Fruit fly (Drosophila melanogaster) whole organism, prepupa: ENCODE measurements around the gene CG3408.

ENCODE experiments used
- Blimp-1 ChIP-seq: fragments of 200-800 bp; sonication (Bioruptor generic); optimal IDR thresholded peaks from 3 replicates; lab custom pipeline; 2017; ENCODE audit warnings: missing biosample characterization, missing genetic modification characterization, mild to moderate bottlenecking, moderate library complexity, missing genetic modification reagents
- CG10631 ChIP-seq: fragments of 200-800 bp; sonication (Bioruptor generic); optimal IDR thresholded peaks from 2 replicates; lab custom pipeline; 2016; ENCODE audit warnings: missing biosample characterization, missing genetic modification characterization
- CG11294 ChIP-seq: fragments of 200-800 bp; sonication (Bioruptor generic); IDR thresholded peaks from 2 replicates; pipeline ENCODE4 v1.3.6; 2022; ENCODE audit warnings: missing biosample characterization, missing genetic modification characterization
- CG11762 ChIP-seq: fragments of 200-800 bp; sonication (Bioruptor generic); optimal IDR thresholded peaks from 3 replicates; lab custom pipeline; 2016; ENCODE audit warnings: missing biosample characterization, missing genetic modification characterization; ENCODE audit not compliant: insufficient read depth
- CG11902 ChIP-seq: fragments of 200-800 bp; sonication (Bioruptor generic); optimal IDR thresholded peaks from 3 replicates; lab custom pipeline; 2016; ENCODE audit warnings: missing biosample characterization, missing genetic modification characterization
- CG15336 ChIP-seq: fragments of 200-800 bp; sonication (Bioruptor generic); IDR thresholded peaks from 2 replicates; pipeline ENCODE4 v1.3.6; 2022; ENCODE audit warnings: missing biosample characterization, missing genetic modification characterization
- CG1621 ChIP-seq: fragments of 200-800 bp; sonication (Bioruptor generic); optimal IDR thresholded peaks from 3 replicates; lab custom pipeline; 2018; ENCODE audit warnings: missing biosample characterization, mild to moderate bottlenecking, missing genetic modification characterization
- CG16779 ChIP-seq: fragments of 200-800 bp; sonication (Bioruptor generic); optimal IDR thresholded peaks from 3 replicates; lab custom pipeline; 2017; ENCODE audit warnings: missing biosample characterization, mild to moderate bottlenecking, missing genetic modification characterization
- CG3032 ChIP-seq: fragments of 200-800 bp; optimal IDR thresholded peaks from 2 replicates; lab custom pipeline; 2019; ENCODE audit warnings: missing biosample characterization, mild to moderate bottlenecking, missing genetic modification characterization, moderate library complexity
- CG31627 ChIP-seq: fragments of 200-800 bp; sonication (Bioruptor generic); optimal IDR thresholded peaks from 3 replicates; lab custom pipeline; 2016; ENCODE audit warnings: missing biosample characterization, missing genetic modification characterization
- CG32006 ChIP-seq: fragments of 200-800 bp; sonication (Bioruptor generic); optimal IDR thresholded peaks from 3 replicates; lab custom pipeline; 2017; ENCODE audit warnings: missing biosample characterization, mild to moderate bottlenecking, missing genetic modification characterization
- CG3919 ChIP-seq: fragments of 200-800 bp; sonication (Bioruptor generic); optimal IDR thresholded peaks from 3 replicates; lab custom pipeline; 2016; ENCODE audit warnings: missing biosample characterization, missing genetic modification characterization
- CG4318 ChIP-seq: fragments of 200-800 bp; sonication (Bioruptor generic); optimal IDR thresholded peaks from 3 replicates; lab custom pipeline; 2017; ENCODE audit warnings: missing biosample characterization, mild to moderate bottlenecking, missing genetic modification characterization
- CG6163 ChIP-seq: fragments of 200-800 bp; sonication (Bioruptor generic); IDR thresholded peaks from 3 replicates; pipeline ENCODE4 v1.3.6; 2022; ENCODE audit warnings: missing biosample characterization, missing genetic modification characterization
- CG6808 ChIP-seq: fragments of 200-800 bp; sonication (Bioruptor generic); optimal IDR thresholded peaks from 3 replicates; lab custom pipeline; 2017; ENCODE audit warnings: missing biosample characterization, missing genetic modification characterization, mild to moderate bottlenecking, moderate library complexity, missing genetic modification reagents
- CG6854 ChIP-seq: fragments of 200-800 bp; sonication (Bioruptor generic); optimal IDR thresholded peaks from 2 replicates; lab custom pipeline; 2017; ENCODE audit warnings: missing biosample characterization, mild to moderate bottlenecking, missing genetic modification characterization
- CG7368 ChIP-seq: fragments of 200-800 bp; sonication (Bioruptor generic); optimal IDR thresholded peaks from 3 replicates; lab custom pipeline; 2016; ENCODE audit warnings: missing biosample characterization, missing genetic modification characterization
- CG8119 ChIP-seq: fragments of 200-800 bp; sonication (Bioruptor generic); IDR thresholded peaks from 3 replicates; pipeline ENCODE4 v1.3.6; 2022; ENCODE audit warnings: missing biosample characterization, missing genetic modification characterization
- CG9139 ChIP-seq: fragments of 200-800 bp; sonication (Bioruptor generic); optimal IDR thresholded peaks from 3 replicates; lab custom pipeline; 2017; ENCODE audit warnings: missing biosample characterization, mild to moderate bottlenecking, missing genetic modification characterization
- Eip75B ChIP-seq: fragments of 200-800 bp; sonication (Bioruptor generic); optimal IDR thresholded peaks from 3 replicates; lab custom pipeline; 2016; ENCODE audit warnings: missing biosample characterization, missing genetic modification characterization
- Eip78C ChIP-seq: fragments of 200-800 bp; sonication (Bioruptor generic); peaks from one replicate; lab custom pipeline; 2016; ENCODE audit warnings: missing biosample characterization, missing genetic modification characterization
- Eip93F ChIP-seq: fragments of 200-800 bp; sonication (Bioruptor generic); optimal IDR thresholded peaks from 2 replicates; lab custom pipeline; 2016; ENCODE audit warnings: missing biosample characterization, mild to moderate bottlenecking, missing genetic modification characterization
- Ets21C ChIP-seq: fragments of 200-800 bp; sonication (Bioruptor generic); optimal IDR thresholded peaks from 3 replicates; lab custom pipeline; 2016; ENCODE audit warnings: missing biosample characterization, missing genetic modification characterization
- Ets96B ChIP-seq: fragments of 200-800 bp; optimal IDR thresholded peaks from 2 replicates; lab custom pipeline; 2019; ENCODE audit warnings: missing biosample characterization, mild to moderate bottlenecking, missing genetic modification characterization, moderate library complexity
- Gug ChIP-seq: fragments of 200-800 bp; sonication (Bioruptor generic); IDR thresholded peaks from 2 replicates; pipeline ENCODE4 v1.3.6; 2022; ENCODE audit warnings: missing biosample characterization, missing genetic modification characterization
- Hr38 ChIP-seq: sonication (Bioruptor generic); optimal IDR thresholded peaks from 2 replicates; lab custom pipeline; 2016; ENCODE audit warnings: missing biosample characterization, missing genetic modification characterization
- Hr39 ChIP-seq: fragments of 200-800 bp; sonication (Bioruptor generic); optimal IDR thresholded peaks from 2 replicates; lab custom pipeline; 2016; ENCODE audit warnings: missing biosample characterization, missing genetic modification characterization
- Hr4 ChIP-seq: fragments of 200-800 bp; sonication (Bioruptor generic); optimal IDR thresholded peaks from 3 replicates; lab custom pipeline; 2016; ENCODE audit warnings: missing biosample characterization, missing genetic modification characterization
- Met ChIP-seq: fragments of 200-800 bp; sonication (Bioruptor generic); optimal IDR thresholded peaks from 3 replicates; lab custom pipeline; 2016; ENCODE audit warnings: missing biosample characterization, missing genetic modification characterization
- OdsH ChIP-seq: fragments of 200-800 bp; sonication (Bioruptor generic); optimal IDR thresholded peaks from 3 replicates; lab custom pipeline; 2016; ENCODE audit warnings: missing biosample characterization, missing genetic modification characterization
- Smox ChIP-seq: fragments of 200-800 bp; sonication (Bioruptor generic); optimal IDR thresholded peaks from 3 replicates; lab custom pipeline; 2016; ENCODE audit warnings: missing biosample characterization, missing genetic modification characterization
- Sox102F ChIP-seq: fragments of 200-800 bp; sonication (Bioruptor generic); optimal IDR thresholded peaks from 2 replicates; lab custom pipeline; 2016; ENCODE audit warnings: missing biosample characterization, mild to moderate bottlenecking, missing genetic modification characterization
- Sox14 ChIP-seq: fragments of 200-800 bp; sonication (Bioruptor generic); optimal IDR thresholded peaks from 3 replicates; lab custom pipeline; 2016; ENCODE audit warnings: missing biosample characterization, missing genetic modification characterization
- Sox15 ChIP-seq: fragments of 200-800 bp; sonication (Bioruptor generic); optimal IDR thresholded peaks from 3 replicates; lab custom pipeline; 2016; ENCODE audit warnings: missing biosample characterization, missing genetic modification characterization
- achi ChIP-seq: fragments of 200-800 bp; sonication (Bioruptor generic); optimal IDR thresholded peaks from 3 replicates; lab custom pipeline; 2016; ENCODE audit warnings: missing biosample characterization, missing genetic modification characterization
- dac ChIP-seq: fragments of 200-800 bp; sonication (Bioruptor generic); optimal IDR thresholded peaks from 2 replicates; lab custom pipeline; 2017; ENCODE audit warnings: missing biosample characterization, mild to moderate bottlenecking, missing genetic modification characterization
- dsx ChIP-seq: fragments of 200-800 bp; optimal IDR thresholded peaks from 3 replicates; lab custom pipeline; 2019; ENCODE audit warnings: missing biosample characterization, mild to moderate bottlenecking, missing genetic modification characterization, moderate library complexity; ENCODE audit not compliant: poor library complexity, severe bottlenecking
- eg ChIP-seq: fragments of 200-800 bp; sonication (Bioruptor generic); IDR thresholded peaks from 3 replicates; pipeline ENCODE4 v1.3.6; 2022; ENCODE audit warnings: missing biosample characterization, missing genetic modification characterization
- esn ChIP-seq: fragments of 200-800 bp; sonication (Bioruptor generic); optimal IDR thresholded peaks from 2 replicates; lab custom pipeline; 2016; ENCODE audit warnings: missing biosample characterization, mild to moderate bottlenecking, missing genetic modification characterization, moderate library complexity
- fd59A ChIP-seq: fragments of 200-800 bp; sonication (Bioruptor generic); optimal IDR thresholded peaks from 2 replicates; lab custom pipeline; 2017; ENCODE audit warnings: missing biosample characterization, mild to moderate bottlenecking, missing genetic modification characterization, missing genetic modification reagents
- fd85E ChIP-seq: fragments of 200-800 bp; sonication (Bioruptor generic); optimal IDR thresholded peaks from 3 replicates; lab custom pipeline; 2016; ENCODE audit warnings: missing biosample characterization, missing genetic modification characterization
- fkh ChIP-seq: fragments of 200-800 bp; sonication (Bioruptor generic); optimal IDR thresholded peaks from 3 replicates; lab custom pipeline; 2017; ENCODE audit warnings: missing biosample characterization, mild to moderate bottlenecking, missing genetic modification characterization, moderate library complexity
- net ChIP-seq: fragments of 200-800 bp; sonication (Bioruptor generic); optimal IDR thresholded peaks from 3 replicates; lab custom pipeline; 2016; ENCODE audit warnings: missing biosample characterization, missing genetic modification characterization
- pdm3 ChIP-seq: fragments of 200-800 bp; sonication (Bioruptor generic); optimal IDR thresholded peaks from 3 replicates; lab custom pipeline; 2016; ENCODE audit warnings: missing biosample characterization, missing genetic modification characterization
- salr ChIP-seq, 2 experiments: fragments of 200-800 bp; sonication (Bioruptor generic); optimal IDR thresholded peaks; 3 replicates each; lab custom pipeline; 2016 to 2018; ENCODE audit warnings: missing biosample characterization in 2 of 2, missing genetic modification characterization in 2 of 2, mild to moderate bottlenecking in 1 of 2
- spab ChIP-seq: fragments of 200-800 bp; sonication (Bioruptor generic); optimal IDR thresholded peaks from 2 replicates; lab custom pipeline; 2017; ENCODE audit warnings: missing biosample characterization, mild to moderate bottlenecking, missing genetic modification characterization, missing genetic modification reagents
- ss ChIP-seq, 2 experiments: fragments of 200-800 bp; sonication (Bioruptor generic); optimal IDR thresholded peaks; 2 replicates in 1 of 2; 3 replicates in 1 of 2; lab custom pipeline; 2017 to 2018; ENCODE audit warnings: mild to moderate bottlenecking in 2 of 2, missing biosample characterization in 2 of 2, missing genetic modification characterization in 2 of 2, moderate library complexity in 1 of 2
- svp ChIP-seq: fragments of 200-800 bp; sonication (Bioruptor generic); peaks from one replicate; lab custom pipeline; 2016; ENCODE audit warnings: missing biosample characterization, missing genetic modification characterization
- topi ChIP-seq: fragments of 200-800 bp; sonication (Bioruptor generic); optimal IDR thresholded peaks from 3 replicates; lab custom pipeline; 2016; ENCODE audit warnings: missing biosample characterization, missing genetic modification characterization
- vri ChIP-seq: fragments of 200-800 bp; sonication (Bioruptor generic); optimal IDR thresholded peaks from 3 replicates; lab custom pipeline; 2016; ENCODE audit warnings: missing biosample characterization, mild to moderate bottlenecking, missing genetic modification characterization

Gene CG3408

DNA sequence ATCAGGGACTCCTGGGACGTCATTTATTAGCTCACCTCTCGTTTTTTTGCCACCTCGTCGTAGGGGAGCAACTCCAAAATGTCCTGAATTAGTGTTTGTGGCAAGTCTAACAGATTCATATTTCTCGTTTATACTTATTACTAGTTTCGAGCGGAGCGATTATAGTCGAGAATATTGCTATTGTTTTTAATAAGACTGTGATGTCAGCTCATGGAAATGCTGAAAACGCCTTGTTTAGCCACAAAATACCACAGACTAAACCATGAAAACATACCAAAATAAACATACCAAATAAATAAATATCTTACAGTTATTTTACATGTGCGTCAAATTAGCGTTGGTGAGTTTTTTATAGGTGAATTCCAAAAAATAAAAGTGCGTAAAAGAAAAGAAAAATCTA lies 21.8 kb downstream of the CG3408 start, which contains the start of gene pall:
pall (minus strand) TSS at position 205 of the 400 bp plus-strand sequence.
- TF ChIP-seq CG16779 (tag; lab: Kevin White, UChicago) (no peak), CG15336 (0 out of 2 replicates have a peak, but pooled peaks have one; percentile 27)

- TF ChIP-seq CG4318 (GFP tag; lab: Kevin White, UChicago) (no peak), ss (GFP tag; optimal IDR thresholded peaks at IDR 0.05; lab: Kevin White, UChicago) (peak in 1 of 2 experiments; percentile 33), Ets96B (tag; lab: Kevin White, UChicago) (no peak), Ets21C (GFP tag; lab: Kevin White, UChicago) (no peak), Eip78C (GFP tag; lab: Kevin White, UChicago) (no peak), Smox (GFP tag; lab: Kevin White, UChicago) (no peak), CG9139 (no peak), CG15336 (no peak), esn (GFP tag; lab: Kevin White, UChicago) (peak; percentile 72), dac (GFP tag; lab: Kevin White, UChicago) (no peak), eg (no peak), svp (no peak), Hr4 (GFP tag; lab: Kevin White, UChicago) (no peak), CG7368 (no peak), spab (GFP tag; lab: Kevin White, UChicago) (no peak), CG6854 (GFP tag; lab: Kevin White, UChicago) (peak; percentile 73), OdsH (GFP tag; lab: Kevin White, UChicago) (no peak), salr (GFP tag; optimal IDR thresholded peaks at IDR 0.05; lab: Kevin White, UChicago) (peak in 1 of 2 experiments; percentile 16), CG6808 (GFP tag; lab: Kevin White, UChicago) (no peak), CG3032 (tag; lab: Kevin White, UChicago) (peak; percentile 27), fd59A (GFP tag; lab: Kevin White, UChicago) (no peak), vri (GFP tag; lab: Kevin White, UChicago) (peak; percentile 13), Sox15 (GFP tag; lab: Kevin White, UChicago) (no peak), Hr38 (GFP tag; lab: Kevin White, UChicago) (no peak), pdm3 (no peak), CG1621 (tag; lab: Kevin White, UChicago) (peak; percentile 59), CG11902 (GFP tag; lab: Kevin White, UChicago) (no peak), fkh (GFP tag; lab: Kevin White, UChicago) (peak; percentile 13), CG16779 (tag; lab: Kevin White, UChicago) (no peak), CG3919 (no peak), topi (no peak), Gug (no peak), CG11294 (no peak), Hr39 (GFP tag; lab: Kevin White, UChicago) (no peak), fd85E (no peak), CG8119 (GFP tag; lab: Robert Waterston, UW) (no peak), Eip75B (GFP tag; lab: Kevin White, UChicago) (no peak), CG31627 (GFP tag; lab: Kevin White, UChicago) (peak; percentile 63), CG32006 (GFP tag; lab: Kevin White, UChicago) (no peak), CG11762 (no peak), Sox14 (GFP tag; lab: Kevin White, UChicago) (peak; percentile 92), Sox102F (no peak), Met (no peak), Blimp-1 (GFP tag; lab: Kevin White, UChicago) (no peak), Eip93F (GFP tag; lab: Kevin White, UChicago) (no peak), dsx (GFP tag; lab: Kevin White, UChicago) (no peak), net (GFP tag; lab: Kevin White, UChicago) (no peak), CG6163 (GFP tag; lab: Robert Waterston, UW) (no peak), achi (GFP tag; lab: Kevin White, UChicago) (no peak), CG10631 (GFP tag; lab: Kevin White, UChicago) (no peak)
These were observed 32.6 kb downstream of the CG3408 start, which contains the start of the genes Uch-L5 and Jarid2 for dm6 chr3L:9476829-9477228. Gene Uch-L5, minus strand, starts transcription at chr3L:9476965. Gene Jarid2, plus strand, starts transcription at chr3L:9477038.
